Fruit fly (Drosophila melanogaster): ENCODE data around the gene caup.

caup gene

dm6 chr3L:12601190-12601863, 8.1 kb upstream of the caup start:
- no peak for TF ChIP-seq noc (tag; optimal IDR thresholded peaks at IDR 0.05)

dm6 chr3L:12606292-12606691, 3.1 kb upstream of the caup start:
- TF ChIP-seq noc (tag; optimal IDR thresholded peaks at IDR 0.05) = no peak

DNA sequence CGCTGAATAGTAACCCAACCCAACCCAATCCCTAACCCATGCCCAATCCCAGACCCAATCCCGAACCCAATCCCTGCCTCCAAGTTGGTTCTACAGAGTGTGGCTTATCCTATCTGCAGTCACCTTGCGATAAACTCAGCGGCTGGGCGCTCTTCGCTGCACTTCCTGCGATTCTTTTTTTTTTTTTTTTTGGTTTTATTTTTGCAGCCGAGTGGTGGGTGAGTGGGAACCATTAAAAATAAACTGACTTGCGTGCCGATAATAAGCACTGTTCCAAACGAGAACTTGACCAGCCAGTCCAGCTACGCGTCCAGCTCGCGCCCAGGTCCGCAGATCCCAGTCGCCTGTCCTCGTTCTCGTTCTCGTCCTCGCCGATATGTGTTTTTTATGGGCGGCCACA, 5.6 kb downstream of the caup start:
- no peak for TF ChIP-seq noc (tag; optimal IDR thresholded peaks at IDR 0.05)

dm6 chr3L:12616400-12616799, 7.0 kb downstream of the caup start:
- TF ChIP-seq noc (tag; optimal IDR thresholded peaks at IDR 0.05) = no peak

DNA sequence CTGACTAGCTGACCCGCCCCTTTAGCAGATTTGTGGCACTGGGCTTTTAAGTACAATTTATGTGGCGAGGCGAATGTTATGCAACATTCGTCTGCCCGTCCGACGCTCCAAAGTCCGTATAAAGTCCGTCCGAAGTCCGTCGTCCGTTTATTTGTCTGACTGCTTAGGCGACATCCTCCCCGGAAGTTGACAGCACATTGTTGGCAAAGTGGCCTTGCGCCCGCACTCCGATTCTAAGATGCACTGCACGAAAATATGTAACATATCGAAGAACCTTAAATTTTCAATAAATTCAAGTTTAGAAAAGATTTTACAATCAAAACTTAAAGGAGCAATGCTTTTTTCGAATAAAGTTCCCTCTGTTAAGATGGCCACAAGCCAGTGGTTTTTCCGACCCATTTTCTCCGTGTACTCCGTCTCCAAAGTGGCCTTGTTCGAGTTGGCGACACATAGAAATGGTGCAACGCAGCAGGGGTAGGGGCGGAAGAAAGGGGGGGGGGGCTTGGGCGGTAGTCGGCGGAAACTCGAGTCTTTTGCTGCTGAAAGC, 9.5 kb downstream of the caup start:
- TF ChIP-seq noc (tag; optimal IDR thresholded peaks at IDR 0.05) = no peak

DNA sequence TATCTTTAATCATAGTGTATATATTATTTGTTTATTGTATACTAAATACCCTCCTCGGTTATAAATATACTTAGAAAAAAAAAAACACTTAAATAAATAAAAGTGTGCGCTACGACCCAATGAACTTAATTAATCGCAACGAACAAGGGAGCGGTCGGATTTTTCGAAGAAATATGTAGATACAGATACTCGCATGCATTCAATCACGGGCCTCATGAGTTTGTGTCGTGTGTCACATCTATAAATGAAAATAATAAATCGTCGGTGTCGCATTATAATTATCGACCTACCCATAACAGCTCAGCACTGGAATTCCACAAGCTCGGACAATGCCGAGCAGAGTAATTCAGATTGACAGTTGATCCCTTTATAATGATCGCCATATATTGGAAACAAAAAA, 12.4 kb downstream of the caup start:
- TF ChIP-seq noc (tag; optimal IDR thresholded peaks at IDR 0.05) = no peak

DNA sequence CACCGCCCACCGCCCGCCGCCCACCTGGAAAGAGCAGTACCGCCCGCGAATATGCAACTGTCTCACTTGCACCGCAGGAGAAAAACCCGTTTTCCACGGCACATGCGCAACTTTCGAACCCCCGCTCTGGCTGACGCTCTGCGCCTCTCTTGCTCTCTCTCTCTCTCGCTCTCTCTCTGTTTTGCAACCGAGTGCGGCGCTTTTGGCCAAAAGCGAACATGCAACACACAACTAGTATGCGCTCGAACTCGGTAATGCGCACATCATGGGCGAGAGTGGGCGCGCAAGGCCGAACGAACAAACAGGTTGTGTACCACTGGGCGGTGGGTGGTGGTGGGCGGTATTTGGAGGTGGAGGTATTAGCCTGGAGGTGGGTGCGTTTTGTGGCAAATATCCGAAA, 18.3 kb downstream of the caup start:
- TF ChIP-seq noc (tag; optimal IDR thresholded peaks at IDR 0.05) = no peak

dm6 chr3L:12635008-12635407, 25.6 kb downstream of the caup start:
- no peak for TF ChIP-seq noc (tag; optimal IDR thresholded peaks at IDR 0.05)

DNA sequence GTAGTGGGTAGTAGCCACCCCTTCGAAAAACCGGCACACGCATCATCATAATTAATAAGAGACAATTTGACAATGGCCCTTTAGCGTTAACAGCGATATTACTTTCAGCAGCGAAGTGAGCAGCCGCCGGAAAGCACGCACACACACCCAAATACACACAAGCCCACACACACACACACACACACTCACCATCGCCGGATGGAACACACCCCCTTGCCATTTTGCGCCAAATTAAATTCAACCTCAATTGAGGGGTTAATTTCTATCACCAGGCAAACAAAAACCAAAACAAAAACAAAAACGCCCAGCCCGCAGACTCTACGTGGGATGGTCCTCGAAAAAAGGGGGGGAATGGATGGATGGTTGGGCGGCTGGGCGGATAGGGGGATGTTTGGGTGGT, 28.9 kb downstream of the caup start:
- TF ChIP-seq noc (tag; optimal IDR thresholded peaks at IDR 0.05) = no peak

- no peak for TF ChIP-seq noc (tag; optimal IDR thresholded peaks at IDR 0.05)
Measured at dm6 chr3L:12638919-12639607, 29.6 kb downstream of the caup start.

dm6 chr3L:12639608-12639967, 30.2 kb downstream of the caup start:
- no peak for TF ChIP-seq noc (tag; optimal IDR thresholded peaks at IDR 0.05)

DNA sequence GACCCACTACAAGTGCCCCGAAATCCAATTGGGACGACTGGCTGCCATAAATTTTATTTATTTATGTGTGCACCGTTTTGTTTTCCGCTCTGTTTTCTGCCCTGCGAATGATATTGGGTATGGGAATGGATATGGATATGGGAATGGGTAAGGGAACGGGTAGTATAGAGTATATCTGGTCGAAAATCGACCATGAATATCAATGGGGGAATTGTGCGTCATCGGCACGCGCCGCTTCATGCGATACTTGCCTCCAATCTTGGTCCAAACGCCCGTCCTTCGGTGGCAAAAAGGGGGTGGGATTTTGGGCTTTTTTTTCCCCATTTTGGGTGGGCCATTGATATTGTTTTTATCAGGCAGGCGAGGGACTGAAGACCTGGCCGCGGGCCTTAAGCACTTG, 31.3 kb downstream of the caup start:
- no peak for TF ChIP-seq noc (tag; optimal IDR thresholded peaks at IDR 0.05)

- no peak for TF ChIP-seq noc (tag; optimal IDR thresholded peaks at IDR 0.05)
Measured at dm6 chr3L:12642339-12642895, 33.0 kb downstream of the caup start.

DNA sequence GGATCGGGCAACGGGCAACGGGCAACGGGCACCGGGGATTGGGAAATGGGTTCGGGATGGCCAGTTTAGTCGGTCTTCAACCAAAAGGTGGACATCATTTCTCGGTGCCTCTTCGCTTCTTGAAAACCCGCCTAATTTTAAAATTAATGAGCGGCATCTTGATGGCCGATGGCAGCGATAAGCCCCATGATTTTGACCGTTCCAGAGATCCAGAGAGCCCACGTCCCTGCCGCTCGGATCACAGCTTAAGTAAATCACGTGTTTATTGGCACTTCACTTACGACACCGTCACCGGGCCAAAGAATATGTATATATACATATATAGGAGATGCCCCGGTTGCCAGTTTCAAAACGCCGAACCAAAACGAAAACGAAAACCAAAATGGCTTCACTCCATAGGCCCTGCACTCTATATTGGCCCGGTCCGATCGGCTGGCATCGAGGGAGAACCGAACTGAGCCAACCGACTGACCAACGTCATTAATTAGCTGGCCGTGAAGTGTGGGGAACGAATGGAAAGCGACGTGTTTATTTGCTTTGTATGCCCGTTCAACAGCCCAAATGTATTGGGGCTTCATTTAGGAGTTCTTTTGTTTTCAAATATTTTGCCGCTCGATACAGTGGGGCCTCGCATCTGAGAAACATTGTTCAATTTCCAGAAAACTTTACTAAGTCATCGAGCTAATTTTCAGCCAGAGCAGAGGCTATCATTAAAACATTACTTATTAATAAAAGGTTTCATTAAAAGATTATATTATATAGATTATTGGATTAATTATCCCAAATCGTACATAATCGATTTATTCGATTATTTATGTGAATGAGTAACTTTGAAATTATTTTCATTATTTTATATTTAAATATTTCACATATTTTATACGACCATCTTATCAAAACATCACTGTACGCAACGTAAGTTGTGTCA, 34.7 kb downstream of the caup start:
- TF ChIP-seq noc (tag; optimal IDR thresholded peaks at IDR 0.05) = no peak

DNA sequence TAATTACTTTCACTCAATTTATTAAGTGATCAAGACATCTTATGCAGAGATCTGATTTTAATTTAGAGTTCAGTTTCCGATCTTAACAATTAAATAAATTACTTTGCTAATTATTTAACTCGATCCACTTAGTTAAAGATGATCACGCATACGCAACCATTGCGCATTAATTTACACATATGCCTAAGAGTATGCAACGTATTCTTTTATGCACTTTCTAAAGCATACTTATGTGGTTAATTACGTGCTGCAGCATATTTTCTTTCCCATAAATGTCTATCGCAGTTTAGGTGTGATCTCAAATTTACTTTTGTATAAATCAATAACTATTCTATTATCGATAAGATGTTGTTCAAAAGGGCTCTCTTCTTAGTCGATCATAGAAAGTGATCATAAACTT, 36.7 kb downstream of the caup start:
- no peak for TF ChIP-seq noc (tag; optimal IDR thresholded peaks at IDR 0.05)

dm6 chr3L:12647300-12647699, 37.9 kb downstream of the caup start:
- TF ChIP-seq noc (tag; optimal IDR thresholded peaks at IDR 0.05) = no peak
